Fruit fly (Drosophila melanogaster): Measurements from ENCODE around the gene CG13907.

CG13907 gene

DNA sequence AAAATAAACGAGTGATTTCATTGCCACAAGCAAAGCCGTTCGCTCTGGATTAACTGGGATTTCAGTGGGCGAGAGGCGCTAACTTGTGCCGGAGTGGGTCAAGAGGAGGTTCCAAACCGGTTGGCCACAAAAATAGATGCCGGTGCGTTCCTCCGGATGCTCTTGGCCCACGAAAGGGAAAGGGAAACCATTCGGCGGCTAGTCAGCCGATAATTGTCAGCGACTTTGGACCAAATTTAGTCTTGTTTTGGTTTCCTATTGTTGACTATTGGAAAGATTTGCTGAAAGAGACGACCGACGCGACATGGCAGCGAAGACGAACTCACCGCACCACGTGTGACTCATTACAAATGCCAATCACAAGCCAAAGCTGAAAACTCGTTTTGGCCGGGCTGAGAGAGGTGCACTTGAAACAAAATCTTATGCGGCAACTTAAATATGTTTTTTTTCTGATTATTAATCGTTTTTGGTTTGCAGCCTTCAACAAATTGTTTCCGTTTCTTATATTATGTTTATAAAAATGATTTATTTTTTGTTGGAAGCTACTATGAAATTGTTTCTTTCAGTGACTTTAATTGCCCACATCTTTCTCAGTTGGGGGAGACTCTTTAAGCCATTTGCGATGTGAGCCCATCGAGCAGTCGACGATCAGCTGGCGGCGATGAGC lies 13.6 kb upstream of the CG13907 start, which contains the start of gene CG34056 (continued):
- no peak for TF ChIP-seq CG4282 (GFP tag; optimal IDR thresholded peaks at IDR 0.05)
- peak; percentile 68 for TF ChIP-seq tio (GFP tag; optimal IDR thresholded peaks at IDR 0.05)
- TF ChIP-seq CG18619 (GFP tag; optimal IDR thresholded peaks at IDR 0.05) = peak; percentile 74
- peak; percentile 89 for TF ChIP-seq CG7357 (GFP tag; IDR thresholded peaks at IDR 0.05)
- no peak for TF ChIP-seq hkb (optimal IDR thresholded peaks at IDR 0.05)
- peak; percentile 98 for TF ChIP-seq hkb (GFP tag; IDR thresholded peaks at IDR 0.05)
- TF ChIP-seq CG4707 (GFP tag; optimal IDR thresholded peaks at IDR 0.05) = peak; percentile 74
- TF ChIP-seq cas (GFP tag; IDR thresholded peaks at IDR 0.05) = peak; percentile 87
- TF ChIP-seq unpg (GFP tag; optimal IDR thresholded peaks at IDR 0.05) = peak; percentile 95
- TF ChIP-seq lilli (GFP tag; optimal IDR thresholded peaks at IDR 0.05) = peak; percentile 84
- TF ChIP-seq slou (GFP tag; optimal IDR thresholded peaks at IDR 0.05) = peak; percentile 59
- peak; percentile 93 for TF ChIP-seq tap (tag; optimal IDR thresholded peaks at IDR 0.05)
- peak in 1 of 3 experiments; percentile 77 for TF ChIP-seq Stat92E (GFP tag; optimal IDR thresholded peaks at IDR 0.05)
- TF ChIP-seq chn (GFP tag; optimal IDR thresholded peaks at IDR 0.05) = peak; percentile 64
- peak; percentile 83 for TF ChIP-seq eyg (GFP tag; optimal IDR thresholded peaks at IDR 0.05)
- TF ChIP-seq CG12219 (GFP tag; optimal IDR thresholded peaks at IDR 0.05) = peak; percentile 80
- peak; percentile 72 for TF ChIP-seq CG17568 (GFP tag; optimal IDR thresholded peaks at IDR 0.05)
- peak; percentile 23 for TF ChIP-seq stwl (tag; optimal IDR thresholded peaks at IDR 0.05)
- peak; percentile 88 for TF ChIP-seq MTF-1 (GFP tag; optimal IDR thresholded peaks at IDR 0.05; ENCODE audit: borderline replicate concordance)
- peak; percentile 90 for TF ChIP-seq dimm (GFP tag; IDR thresholded peaks at IDR 0.05)
- peak; percentile 83 for TF ChIP-seq CG11093 (GFP tag; IDR thresholded peaks at IDR 0.05)
- TF ChIP-seq CG8765 (GFP tag; IDR thresholded peaks at IDR 0.05) = peak; percentile 84
- TF ChIP-seq B-H2 (GFP tag; optimal IDR thresholded peaks at IDR 0.05) = peak; percentile 4
- no peak for TF ChIP-seq tna (GFP tag; IDR thresholded peaks at IDR 0.05; ENCODE audit: partially characterized antibody)
- TF ChIP-seq Oaz (GFP tag; IDR thresholded peaks at IDR 0.05) = peak; percentile 89
- peak; percentile 94 for TF ChIP-seq tin (GFP tag; optimal IDR thresholded peaks at IDR 0.05)
- TF ChIP-seq run (tag; optimal IDR thresholded peaks at IDR 0.05) = peak; percentile 91
- TF ChIP-seq CG30020 (tag; optimal IDR thresholded peaks at IDR 0.05) = no peak
- peak; percentile 89 for TF ChIP-seq D19A (tag; optimal IDR thresholded peaks at IDR 0.05)
- TF ChIP-seq CG13123 (GFP tag; optimal IDR thresholded peaks at IDR 0.05) = peak; percentile 64
- TF ChIP-seq Lhr (GFP tag; optimal IDR thresholded peaks at IDR 0.05) = peak; percentile 44
- TF ChIP-seq CG18011 (GFP tag; optimal IDR thresholded peaks at IDR 0.05) = peak; percentile 59
- peak; percentile 38 for TF ChIP-seq CG11398 (GFP tag; optimal IDR thresholded peaks at IDR 0.05)
- peak; percentile 65 for TF ChIP-seq Jarid2 (GFP tag; optimal IDR thresholded peaks at IDR 0.05)
- TF ChIP-seq Doc2 (GFP tag; IDR thresholded peaks at IDR 0.05) = peak; percentile 82
- TF ChIP-seq CG14667 (GFP tag; IDR thresholded peaks at IDR 0.05) = peak; percentile 91
- no peak for TF ChIP-seq sc (optimal IDR thresholded peaks at IDR 0.05)
- TF ChIP-seq sc (GFP tag; optimal IDR thresholded peaks at IDR 0.05) = peak; percentile 72
- peak; percentile 97 for TF ChIP-seq CG32532 (GFP tag; IDR thresholded peaks at IDR 0.05)
- TF ChIP-seq repo (GFP tag; optimal IDR thresholded peaks at IDR 0.05) = peak; percentile 73
- peak; percentile 85 for TF ChIP-seq Pdp1 (GFP tag; optimal IDR thresholded peaks at IDR 0.05)
- peak; percentile 94 for TF ChIP-seq Nf-YA (GFP tag; IDR thresholded peaks at IDR 0.05)
- TF ChIP-seq fd102C (GFP tag; optimal IDR thresholded peaks at IDR 0.05) = no peak
- TF ChIP-seq CG8388 (GFP tag; optimal IDR thresholded peaks at IDR 0.05) = peak; percentile 91
- no peak for TF ChIP-seq D (optimal IDR thresholded peaks at IDR 0.05)
- TF ChIP-seq D (GFP tag; optimal IDR thresholded peaks at IDR 0.05) = peak; percentile 91
- peak; percentile 96 for TF ChIP-seq CG6689 (GFP tag; IDR thresholded peaks at IDR 0.05)
- TF ChIP-seq CG8478 (optimal IDR thresholded peaks at IDR 0.05) = no peak
- TF ChIP-seq psq (GFP tag; optimal IDR thresholded peaks at IDR 0.05) = peak; percentile 45
- peak; percentile 81 for TF ChIP-seq aop (GFP tag; IDR thresholded peaks at IDR 0.05)
- no peak for TF ChIP-seq Bgb (GFP tag; IDR thresholded peaks at IDR 0.05; ENCODE audit: partially characterized antibody)
